Fruit fly (Drosophila melanogaster): ENCODE measurements around the gene Hgsnat.

Hgsnat gene

dm6 chrX:4941512-4941911, 23.0 kb downstream of the Hgsnat start:
- TF ChIP-seq HLH106 (tag; optimal IDR thresholded peaks at IDR 0.05) (no peak), fru (GFP tag; optimal IDR thresholded peaks at IDR 0.05) (no peak), rgr (GFP tag; optimal IDR thresholded peaks at IDR 0.05) (no peak), h (GFP tag; optimal IDR thresholded peaks at IDR 0.05) (no peak), Rel (GFP tag; optimal IDR thresholded peaks at IDR 0.05) (no peak), Rel (tag; optimal IDR thresholded peaks at IDR 0.05) (no peak), dmrt93B (GFP tag; optimal IDR thresholded peaks at IDR 0.05) (no peak), jim (GFP tag; optimal IDR thresholded peaks at IDR 0.05) (no peak), Myc (optimal IDR thresholded peaks at IDR 0.05) (no peak), psq (GFP tag; optimal IDR thresholded peaks at IDR 0.05) (no peak), Hr78 (GFP tag; optimal IDR thresholded peaks at IDR 0.05) (no peak), ey (GFP tag; optimal IDR thresholded peaks at IDR 0.05) (no peak), Sp1 (GFP tag; optimal IDR thresholded peaks at IDR 0.05) (no peak), Hnf4 (GFP tag; optimal IDR thresholded peaks at IDR 0.05) (no peak), lola (GFP tag; optimal IDR thresholded peaks at IDR 0.05) (no peak), pan (optimal IDR thresholded peaks at IDR 0.05) (no peak), GATAd (GFP tag; optimal IDR thresholded peaks at IDR 0.05) (no peak), CrebA (GFP tag; optimal IDR thresholded peaks at IDR 0.05; ENCODE audit: borderline replicate concordance) (no peak)

dm6 chrX:4943505-4943904, 25.0 kb downstream of the Hgsnat start:
- no peak for TF ChIP-seq CG9705 (GFP tag; optimal IDR thresholded peaks at IDR 0.05)
- no peak for TF ChIP-seq psq (GFP tag; optimal IDR thresholded peaks at IDR 0.05)
- no peak for TF ChIP-seq brk (GFP tag; optimal IDR thresholded peaks at IDR 0.05)
- TF ChIP-seq h (GFP tag; optimal IDR thresholded peaks at IDR 0.05) = no peak
- TF ChIP-seq dl (GFP tag; optimal IDR thresholded peaks at IDR 0.05; ENCODE audit: insufficient read depth in 1 of 2, partially characterized antibody in 2 of 2) = no peak
- TF ChIP-seq Dif (GFP tag; optimal IDR thresholded peaks at IDR 0.05; ENCODE audit: partially characterized antibody) = no peak
- TF ChIP-seq N (GFP tag; optimal IDR thresholded peaks at IDR 0.05) = no peak
- no peak for TF ChIP-seq Rel (GFP tag; optimal IDR thresholded peaks at IDR 0.05)
- TF ChIP-seq Rel (tag; optimal IDR thresholded peaks at IDR 0.05) = no peak
- no peak for TF ChIP-seq pan (optimal IDR thresholded peaks at IDR 0.05)
- TF ChIP-seq lola (GFP tag; optimal IDR thresholded peaks at IDR 0.05) = no peak
- no peak for TF ChIP-seq usp (GFP tag; optimal IDR thresholded peaks at IDR 0.05)
- TF ChIP-seq foxo (GFP tag; optimal IDR thresholded peaks at IDR 0.05) = no peak
- no peak for TF ChIP-seq sv (GFP tag; optimal IDR thresholded peaks at IDR 0.05)
- TF ChIP-seq rgr (GFP tag; optimal IDR thresholded peaks at IDR 0.05) = no peak

- TF ChIP-seq OdsH (GFP tag; optimal IDR thresholded peaks at IDR 0.05) (no peak), Dfd (GFP tag; optimal IDR thresholded peaks at IDR 0.05) (no peak), pan (optimal IDR thresholded peaks at IDR 0.05) (no peak), Vsx2 (GFP tag; optimal IDR thresholded peaks at IDR 0.05; ENCODE audit: partially characterized antibody) (no peak), CG9705 (GFP tag; optimal IDR thresholded peaks at IDR 0.05) (no peak), CG32264 (GFP tag; optimal IDR thresholded peaks at IDR 0.05) (no peak), GATAd (GFP tag; optimal IDR thresholded peaks at IDR 0.05) (no peak), Rel (GFP tag; optimal IDR thresholded peaks at IDR 0.05) (no peak), Rel (tag; optimal IDR thresholded peaks at IDR 0.05) (no peak), rgr (GFP tag; optimal IDR thresholded peaks at IDR 0.05) (peak; percentile 21), Hr83 (GFP tag; optimal IDR thresholded peaks at IDR 0.05; ENCODE audit: poor library complexity, severe bottlenecking) (peak; percentile 7), h (GFP tag; optimal IDR thresholded peaks at IDR 0.05) (peak; percentile 10), Sp1 (GFP tag; optimal IDR thresholded peaks at IDR 0.05) (no peak), CrebA (GFP tag; optimal IDR thresholded peaks at IDR 0.05; ENCODE audit: borderline replicate concordance) (no peak), jim (GFP tag; optimal IDR thresholded peaks at IDR 0.05) (no peak), ey (GFP tag; optimal IDR thresholded peaks at IDR 0.05) (no peak), HLH106 (tag; optimal IDR thresholded peaks at IDR 0.05) (no peak), Myc (optimal IDR thresholded peaks at IDR 0.05) (peak; percentile 61), foxo (GFP tag; optimal IDR thresholded peaks at IDR 0.05) (peak in 1 of 2 experiments; percentile 5), Dif (GFP tag; optimal IDR thresholded peaks at IDR 0.05; ENCODE audit: partially characterized antibody) (peak; percentile 12), dmrt93B (GFP tag; optimal IDR thresholded peaks at IDR 0.05) (no peak)
These were observed 37.4 kb downstream of the Hgsnat start for dm6 chrX:4955788-4956442.

DNA sequence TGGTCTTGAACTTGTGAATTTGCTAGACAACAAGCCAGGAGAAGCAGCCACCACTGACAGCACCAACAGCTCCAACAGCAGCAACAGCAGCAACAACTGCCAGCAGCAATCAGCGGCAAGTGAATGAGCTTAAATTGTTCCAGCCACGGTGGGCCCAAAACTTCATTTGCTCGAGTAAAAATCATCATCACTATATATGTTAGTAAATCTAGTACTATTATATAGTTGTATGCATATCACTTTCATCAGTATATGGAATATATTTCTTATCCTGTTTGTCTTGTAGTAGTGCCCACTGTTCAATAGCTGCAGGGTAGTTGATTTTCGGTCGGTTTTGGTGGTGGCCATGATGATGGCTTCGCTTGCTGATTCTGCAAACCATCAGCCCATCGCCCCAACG, 40.3 kb downstream of the Hgsnat start:
- no peak for TF ChIP-seq Sp1 (GFP tag; optimal IDR thresholded peaks at IDR 0.05)
- TF ChIP-seq CrebA (GFP tag; optimal IDR thresholded peaks at IDR 0.05; ENCODE audit: borderline replicate concordance) = no peak
- TF ChIP-seq h (GFP tag; optimal IDR thresholded peaks at IDR 0.05) = no peak
- no peak for TF ChIP-seq Hr78 (GFP tag; optimal IDR thresholded peaks at IDR 0.05)
